Fruit fly (Drosophila melanogaster) whole organism, embryonic: Measurements from ENCODE around the gene Rabex-5.
A peak's percentile ranks its signal among the peaks of the same experiment; 100 is the strongest.

Experiments
- Abd-B ChIP-seq: fragments of 200-800 bp; sonication (Bioruptor generic); optimal IDR thresholded peaks from 2 replicates; lab custom pipeline; 2018; ENCODE audit warnings: missing biosample characterization, mild to moderate bottlenecking, missing genetic modification characterization, moderate library complexity
- CG10267 ChIP-seq: fragments of 200-800 bp; sonication (Bioruptor generic); optimal IDR thresholded peaks from 2 replicates; lab custom pipeline; 2018; ENCODE audit warnings: missing biosample characterization, mild to moderate bottlenecking, missing genetic modification characterization, moderate library complexity
- CG11560 ChIP-seq: fragments of 200-800 bp; sonication (Bioruptor generic); IDR thresholded peaks from 3 replicates; pipeline ENCODE4 v1.3.6; 2022; ENCODE audit warnings: missing biosample characterization, missing genetic modification characterization
- CG12769 ChIP-seq: fragments of 200-800 bp; sonication (Bioruptor generic); optimal IDR thresholded peaks from 2 replicates; lab custom pipeline; 2019; ENCODE audit warnings: missing biosample characterization, mild to moderate bottlenecking, missing genetic modification characterization, moderate library complexity
- CG12942 ChIP-seq: fragments of 200-800 bp; sonication (Bioruptor generic); optimal IDR thresholded peaks from 3 replicates; lab custom pipeline; 2016; ENCODE audit warnings: missing biosample characterization, missing genetic modification characterization
- CG13123 ChIP-seq: fragments of 200-800 bp; sonication (Bioruptor generic); optimal IDR thresholded peaks from 2 replicates; lab custom pipeline; 2016; ENCODE audit warnings: missing biosample characterization, missing genetic modification characterization
- CG13624 ChIP-seq: fragments of 200-800 bp; sonication (Bioruptor generic); optimal IDR thresholded peaks from 2 replicates; lab custom pipeline; 2016; ENCODE audit warnings: missing biosample characterization, missing genetic modification characterization
- CG14965 ChIP-seq: fragments of 200-800 bp; sonication (Bioruptor generic); optimal IDR thresholded peaks from 2 replicates; lab custom pipeline; 2016; ENCODE audit warnings: missing biosample characterization, missing genetic modification characterization, borderline replicate concordance
- CG15514 ChIP-seq: fragments of 200-800 bp; sonication (Bioruptor generic); optimal IDR thresholded peaks from 3 replicates; lab custom pipeline; 2017; ENCODE audit warnings: missing biosample characterization, missing genetic modification characterization, mild to moderate bottlenecking, moderate library complexity, missing genetic modification reagents
- CG16779 ChIP-seq: fragments of 200-800 bp; sonication (Bioruptor generic); IDR thresholded peaks from 2 replicates; pipeline ENCODE4 v1.3.6; 2022; ENCODE audit warnings: missing biosample characterization, missing genetic modification characterization
- CG18599 ChIP-seq: fragments of 200-800 bp; sonication (Bioruptor generic); optimal IDR thresholded peaks from 3 replicates; lab custom pipeline; 2017; ENCODE audit warnings: missing biosample characterization, missing genetic modification characterization, mild to moderate bottlenecking, moderate library complexity, missing genetic modification reagents
- CG2678 ChIP-seq: fragments of 200-800 bp; sonication (Bioruptor generic); optimal IDR thresholded peaks from 3 replicates; lab custom pipeline; 2019; ENCODE audit warnings: missing biosample characterization, mild to moderate bottlenecking, missing genetic modification characterization, moderate library complexity
- CG31388 ChIP-seq: fragments of 200-800 bp; sonication (Bioruptor generic); optimal IDR thresholded peaks from 2 replicates; lab custom pipeline; 2016; ENCODE audit warnings: missing biosample characterization, missing genetic modification characterization
- CG33557 ChIP-seq: fragments of 200-800 bp; sonication (Bioruptor generic); optimal IDR thresholded peaks from 2 replicates; lab custom pipeline; 2019; ENCODE audit warnings: missing biosample characterization, mild to moderate bottlenecking, missing genetic modification characterization, moderate library complexity
- CG3838 ChIP-seq: fragments of 200-800 bp; sonication (Bioruptor generic); optimal IDR thresholded peaks from 3 replicates; lab custom pipeline; 2016; ENCODE audit warnings: missing biosample characterization, missing genetic modification characterization
- CG4854 ChIP-seq: fragments of 200-800 bp; sonication (Bioruptor generic); optimal IDR thresholded peaks from 2 replicates; lab custom pipeline; 2016; ENCODE audit warnings: missing biosample characterization, missing genetic modification characterization, inconsistent platforms
- CG5245 ChIP-seq: fragments of 200-800 bp; sonication (Bioruptor generic); optimal IDR thresholded peaks from 3 replicates; lab custom pipeline; 2016; ENCODE audit warnings: missing biosample characterization, missing genetic modification characterization
- CG6854 ChIP-seq: fragments of 200-800 bp; sonication (Bioruptor generic); optimal IDR thresholded peaks from 3 replicates; lab custom pipeline; 2017; ENCODE audit warnings: missing biosample characterization, mild to moderate bottlenecking, missing genetic modification characterization
- CG7928 ChIP-seq: fragments of 200-800 bp; sonication (Bioruptor generic); optimal IDR thresholded peaks from 2 replicates; lab custom pipeline; 2017; ENCODE audit warnings: missing biosample characterization, mild to moderate bottlenecking, missing genetic modification characterization
- CG8290 ChIP-seq, 3 experiments: fragments of 200-800 bp; sonication (Bioruptor generic); optimal IDR thresholded peaks; 2 replicates each; lab custom pipeline; 2016 to 2019; ENCODE audit warnings: missing biosample characterization in 3 of 3, missing genetic modification characterization in 3 of 3, mild to moderate bottlenecking in 2 of 3, moderate library complexity in 1 of 3
- Camta ChIP-seq: fragments of 200-800 bp; sonication (Bioruptor generic); optimal IDR thresholded peaks from 2 replicates; lab custom pipeline; 2016; ENCODE audit warnings: missing biosample characterization, missing genetic modification characterization
- CoRest ChIP-seq: fragments of 200-800 bp; sonication (Bioruptor generic); optimal IDR thresholded peaks from 3 replicates; lab custom pipeline; 2018; ENCODE audit warnings: missing biosample characterization, mild to moderate bottlenecking, missing genetic modification characterization, moderate library complexity
- Doc2 ChIP-seq: fragments of 200-800 bp; sonication (Bioruptor generic); IDR thresholded peaks from 2 replicates; pipeline ENCODE4 v1.3.6; 2022; ENCODE audit warnings: missing biosample characterization, missing genetic modification characterization
- Dref ChIP-seq: fragments of 200-800 bp; sonication (Bioruptor generic); IDR thresholded peaks from 2 replicates; pipeline ENCODE4 v1.3.6; 2022; ENCODE audit warnings: missing biosample characterization, missing genetic modification characterization
- Elba2 ChIP-seq: fragments of 200-800 bp; sonication (Bioruptor generic); optimal IDR thresholded peaks from 3 replicates; lab custom pipeline; 2016; ENCODE audit warnings: missing biosample characterization, missing genetic modification characterization
- Ets97D ChIP-seq: fragments of 200-800 bp; sonication (Bioruptor generic); optimal IDR thresholded peaks from 3 replicates; lab custom pipeline; 2016; ENCODE audit warnings: missing biosample characterization, missing genetic modification characterization
- HmgZ ChIP-seq: fragments of 200-800 bp; sonication (Bioruptor generic); optimal IDR thresholded peaks from 2 replicates; lab custom pipeline; 2018; ENCODE audit warnings: missing biosample characterization, mild to moderate bottlenecking, missing genetic modification characterization
- Hmx ChIP-seq: fragments of 200-800 bp; sonication (Bioruptor generic); optimal IDR thresholded peaks from 2 replicates; lab custom pipeline; 2016; ENCODE audit warnings: missing biosample characterization, missing genetic modification characterization
- Kr ChIP-seq: fragments of 200-800 bp; sonication (Bioruptor generic); optimal IDR thresholded peaks from 2 replicates; lab custom pipeline; 2017; ENCODE audit warnings: missing biosample characterization, mild to moderate bottlenecking, missing genetic modification characterization
- Lim3 ChIP-seq: fragments of 200-800 bp; sonication (Bioruptor generic); IDR thresholded peaks from 2 replicates; pipeline ENCODE4 v1.3.6; 2022; ENCODE audit warnings: missing biosample characterization, missing genetic modification characterization
- MBD-R2 ChIP-seq: fragments of 200-800 bp; sonication (Bioruptor generic); IDR thresholded peaks from 2 replicates; pipeline ENCODE4 v1.3.6; 2022; ENCODE audit warnings: missing biosample characterization, missing genetic modification characterization
- Myb ChIP-seq: fragments of 200-800 bp; sonication (Bioruptor generic); optimal IDR thresholded peaks from 2 replicates; lab custom pipeline; 2016; ENCODE audit warnings: missing biosample characterization, missing genetic modification characterization
- Nf-YB ChIP-seq: fragments of 200-800 bp; sonication (Bioruptor generic); optimal IDR thresholded peaks from 3 replicates; lab custom pipeline; 2019; ENCODE audit warnings: missing biosample characterization, mild to moderate bottlenecking, missing genetic modification characterization, moderate library complexity
- Spps ChIP-seq: fragments of 200-800 bp; sonication (Bioruptor generic); optimal IDR thresholded peaks from 2 replicates; lab custom pipeline; 2018; ENCODE audit warnings: missing biosample characterization, mild to moderate bottlenecking, missing genetic modification characterization
- Stat92E ChIP-seq, 3 experiments: fragments of >200 bp in 2 of 3; fragments of 200-800 bp in 1 of 3; sonication (Bioruptor generic) in 1 of 3; optimal IDR thresholded peaks; 2 replicates each; lab custom pipeline; 2017 to 2019; ENCODE audit warnings: missing biosample characterization in 3 of 3, missing genetic modification characterization in 3 of 3, mild to moderate bottlenecking in 1 of 3, moderate library complexity in 1 of 3
- ac ChIP-seq: fragments of 200-800 bp; sonication (Bioruptor generic); optimal IDR thresholded peaks from 3 replicates; lab custom pipeline; 2017; ENCODE audit warnings: missing biosample characterization, mild to moderate bottlenecking, missing genetic modification characterization
- ase ChIP-seq: fragments of 200-800 bp; sonication (Bioruptor generic); IDR thresholded peaks from 3 replicates; pipeline ENCODE4 v1.3.6; 2022; ENCODE audit warnings: missing biosample characterization, missing genetic modification characterization
- chinmo ChIP-seq: fragments of 200-800 bp; sonication (Bioruptor generic); IDR thresholded peaks from 4 replicates; pipeline ENCODE4 v1.3.6; 2022; ENCODE audit warnings: missing biosample characterization, missing genetic modification characterization; ENCODE audit not compliant: partially characterized antibody
- gce ChIP-seq: fragments of 200-800 bp; sonication (Bioruptor generic); IDR thresholded peaks from 3 replicates; pipeline ENCODE4 v1.3.6; 2022; ENCODE audit warnings: missing biosample characterization, missing genetic modification characterization
- gfzf ChIP-seq: fragments of 200-800 bp; sonication (Bioruptor generic); optimal IDR thresholded peaks from 2 replicates; lab custom pipeline; 2016; ENCODE audit warnings: missing biosample characterization, mild to moderate bottlenecking, missing genetic modification characterization, moderate library complexity
- kah ChIP-seq: fragments of 200-800 bp; sonication (Bioruptor generic); optimal IDR thresholded peaks from 2 replicates; lab custom pipeline; 2018; ENCODE audit warnings: missing biosample characterization, mild to moderate bottlenecking, missing genetic modification characterization
- kay ChIP-seq: fragments of 200-800 bp; sonication (Bioruptor generic); optimal IDR thresholded peaks from 2 replicates; lab custom pipeline; 2016; ENCODE audit warnings: missing biosample characterization, missing genetic modification characterization
- lola ChIP-seq, 3 experiments: fragments of >200 bp in 2 of 3; fragments of 200-800 bp in 1 of 3; sonication (Bioruptor generic) in 1 of 3; optimal IDR thresholded peaks; 2 replicates each; lab custom pipeline; 2017 to 2019; ENCODE audit warnings: missing biosample characterization in 3 of 3, missing genetic modification characterization in 3 of 3, mild to moderate bottlenecking in 1 of 3, moderate library complexity in 1 of 3
- nmo ChIP-seq: fragments of 200-800 bp; sonication (Bioruptor generic); optimal IDR thresholded peaks from 2 replicates; lab custom pipeline; 2018; ENCODE audit warnings: missing biosample characterization, mild to moderate bottlenecking, missing genetic modification characterization, moderate library complexity
- row ChIP-seq: fragments of 200-800 bp; sonication (Bioruptor generic); IDR thresholded peaks from 3 replicates; pipeline ENCODE4 v1.3.6; 2022; ENCODE audit warnings: missing biosample characterization, missing genetic modification characterization
- sc ChIP-seq, 3 experiments: fragments of >200 bp in 2 of 3; fragments of 200-800 bp in 1 of 3; sonication (Bioruptor generic) in 1 of 3; optimal IDR thresholded peaks; 2 replicates in 2 of 3; 3 replicates in 1 of 3; lab custom pipeline; 2017; ENCODE audit warnings: mild to moderate bottlenecking in 1 of 3, missing biosample characterization in 1 of 3, missing genetic modification characterization in 1 of 3, missing genetic modification reagents in 1 of 3
- unc-4 ChIP-seq: fragments of 200-800 bp; sonication (Bioruptor generic); IDR thresholded peaks from 2 replicates; pipeline ENCODE4 v1.3.6; 2022; ENCODE audit warnings: missing biosample characterization, missing genetic modification characterization; ENCODE audit not compliant: partially characterized antibody
- vnd ChIP-seq: fragments of 200-800 bp; sonication (Bioruptor generic); IDR thresholded peaks from 3 replicates; pipeline ENCODE4 v1.3.6; 2022; ENCODE audit warnings: missing biosample characterization, missing genetic modification characterization; ENCODE audit not compliant: partially characterized antibody
- wek ChIP-seq: fragments of 200-800 bp; sonication (Bioruptor generic); optimal IDR thresholded peaks from 3 replicates; lab custom pipeline; 2018; ENCODE audit warnings: missing biosample characterization, mild to moderate bottlenecking, missing genetic modification characterization, moderate library complexity

Gene Rabex-5

DNA sequence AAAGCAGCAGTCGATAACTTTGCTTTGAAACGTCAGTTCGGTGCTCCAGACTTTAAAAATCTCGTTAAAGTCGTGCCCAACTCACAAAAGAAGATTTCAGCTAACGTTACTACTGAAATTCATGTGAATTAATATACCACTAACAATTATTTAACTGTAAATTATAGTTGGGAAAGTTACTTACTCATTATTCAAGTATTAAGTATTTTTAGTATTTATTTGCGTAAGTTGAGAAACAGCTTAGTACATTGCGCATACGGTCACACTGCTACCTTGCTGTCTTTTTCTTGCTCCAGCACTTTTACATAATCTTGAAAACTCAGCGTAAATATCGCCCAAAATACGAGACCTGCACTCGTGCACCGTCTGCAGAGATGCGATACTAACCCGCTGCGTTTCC, 34.0 kb downstream of the Rabex-5 start, which contains the start of gene ND-ACP (continued):
- TF ChIP-seq Lim3 (GFP tag; lab: Robert Waterston, UW) (no peak), lola (GFP tag; optimal IDR thresholded peaks at IDR 0.05; lab: Kevin White, UChicago) (no peak), CG8290 (GFP tag; optimal IDR thresholded peaks at IDR 0.05; lab: Kevin White, UChicago) (no peak), CG8290 (tag; optimal IDR thresholded peaks at IDR 0.05; lab: Kevin White, UChicago) (no peak), CG12769 (tag; lab: Kevin White, UChicago) (no peak), gce (GFP tag; lab: Robert Waterston, UW) (no peak), Camta (GFP tag; lab: Kevin White, UChicago) (no peak), CG33557 (GFP tag; lab: Kevin White, UChicago) (no peak), Ets97D (GFP tag; lab: Kevin White, UChicago) (peak; percentile 37), CG4854 (GFP tag; lab: Kevin White, UChicago) (no peak), row (peak; percentile 10; the same call in 1 of the 3 replicates), gfzf (GFP tag; lab: Kevin White, UChicago) (peak; percentile 77), CG5245 (no peak), ac (GFP tag; lab: Kevin White, UChicago) (no peak), Stat92E (GFP tag; optimal IDR thresholded peaks at IDR 0.05; lab: Kevin White, UChicago) (peak in 1 of 3 experiments; percentile 60), CG6854 (GFP tag; lab: Kevin White, UChicago) (no peak), Nf-YB (GFP tag; lab: Kevin White, UChicago) (no peak), CoRest (peak; percentile 5), vnd (GFP tag; lab: Robert Waterston, UW) (0 out of 3 replicates have a peak, but pooled peaks have one; percentile 24), CG7928 (GFP tag; lab: Kevin White, UChicago) (no peak), CG11560 (tag; lab: Robert Waterston, UW) (peak; percentile 97), MBD-R2 (GFP tag; lab: Robert Waterston, UW) (peak; percentile 35; the same call in 1 of the 2 replicates), Myb (GFP tag; lab: Kevin White, UChicago) (peak; percentile 23), Doc2 (GFP tag; lab: Robert Waterston, UW) (no peak), CG14965 (GFP tag; lab: Kevin White, UChicago) (no peak), Kr (GFP tag; lab: Kevin White, UChicago) (no peak), Hmx (GFP tag; lab: Kevin White, UChicago) (no peak), Elba2 (GFP tag; lab: Kevin White, UChicago) (no peak), wek (GFP tag; lab: Kevin White, UChicago) (no peak), CG13123 (GFP tag; lab: Kevin White, UChicago) (no peak), kah (GFP tag; lab: Kevin White, UChicago) (no peak), CG2678 (no peak), CG18599 (GFP tag; lab: Kevin White, UChicago) (no peak), CG12942 (GFP tag; lab: Kevin White, UChicago) (no peak), unc-4 (peak; percentile 21; the same call in 1 of the 2 replicates), CG13624 (GFP tag; lab: Kevin White, UChicago) (no peak), sc (optimal IDR thresholded peaks at IDR 0.05; lab: Kevin White, UChicago) (no peak), sc (GFP tag; optimal IDR thresholded peaks at IDR 0.05; lab: Kevin White, UChicago) (no peak), CG31388 (GFP tag; lab: Kevin White, UChicago) (no peak), HmgZ (tag; lab: Kevin White, UChicago) (peak; percentile 19), nmo (GFP tag; lab: Kevin White, UChicago) (peak; percentile 15), Abd-B (no peak), CG16779 (no peak), CG10267 (tag; lab: Kevin White, UChicago) (peak; percentile 43), CG15514 (peak; percentile 66), Spps (no peak), CG3838 (GFP tag; lab: Kevin White, UChicago) (no peak), kay (GFP tag; lab: Kevin White, UChicago) (no peak), chinmo (GFP tag; lab: Robert Waterston, UW) (no peak), Dref (GFP tag; lab: Robert Waterston, UW) (peak; percentile 56), ase (GFP tag; lab: Robert Waterston, UW) (no peak)
